Comparison of ENCODE assay signal across 1 worm cellular context in the genomic region with DNA sequence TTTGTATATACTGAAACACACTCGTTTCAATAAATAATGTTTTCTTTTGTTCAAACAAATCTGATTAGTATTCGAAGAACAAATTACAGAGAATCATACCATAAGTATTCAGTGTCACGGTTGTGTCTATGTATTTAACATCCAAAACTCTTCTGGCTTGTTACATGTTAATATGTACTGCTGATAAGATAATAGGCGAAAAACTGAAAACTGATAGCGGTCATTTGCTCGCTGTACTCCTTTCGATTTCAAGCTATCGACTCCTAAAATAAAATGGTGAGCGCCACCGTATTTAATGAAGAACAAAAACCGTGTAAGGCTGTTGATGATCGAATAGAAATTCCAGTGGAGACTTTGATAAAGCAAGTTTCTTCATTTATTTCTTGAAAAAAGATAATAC.
A peak's percentile ranks its signal among the peaks of the same experiment; 100 is the strongest.
TF ChIP-seq lines count a peak whose summit lies in the region.

A gene (plus strand): TSS at position 222 of the 400 bp plus-strand sequence.

TF ChIP-seq in whole organism, L4 larva, 104 proteins besides CTCF, POLR2A, EP300 and RAD21 (continued from another document):
- TF ChIP-seq dmd-9 (GFP tag; IDR thresholded peaks at IDR 0.05; lab: Robert Waterston, UW) = no peak
- TF ChIP-seq unc-39 (tag; optimal IDR thresholded peaks at IDR 0.05; lab: Kevin White, UChicago) = no peak
- no peak for TF ChIP-seq lin-1 (GFP tag; IDR thresholded peaks at IDR 0.05; lab: Robert Waterston, UW)
- TF ChIP-seq snpc-1.2 (GFP tag; IDR thresholded peaks at IDR 0.05; lab: Robert Waterston, UW) = no peak
- no peak for TF ChIP-seq attf-4 (tag; optimal IDR thresholded peaks at IDR 0.05; lab: Kevin White, UChicago)
- no peak for TF ChIP-seq gei-8 (GFP tag; optimal IDR thresholded peaks at IDR 0.05; lab: Kevin White, UChicago)
- TF ChIP-seq pqm-1 (tag; optimal IDR thresholded peaks at IDR 0.05; lab: Kevin White, UChicago) = peak; percentile 64
- TF ChIP-seq snpc-4 (tag; optimal IDR thresholded peaks at IDR 0.05; lab: Kevin White, UChicago) = no peak
- peak; percentile 56 for TF ChIP-seq nhr-28 (tag; optimal IDR thresholded peaks at IDR 0.05; lab: Kevin White, UChicago)
- TF ChIP-seq nhr-76 (tag; optimal IDR thresholded peaks at IDR 0.05; lab: Kevin White, UChicago) = no peak
- no peak for TF ChIP-seq F10B5.3 (tag; optimal IDR thresholded peaks at IDR 0.05; lab: Kevin White, UChicago)
